Fruit fly (Drosophila melanogaster): ENCODE results near the gene CREG.

Gene CREG

DNA sequence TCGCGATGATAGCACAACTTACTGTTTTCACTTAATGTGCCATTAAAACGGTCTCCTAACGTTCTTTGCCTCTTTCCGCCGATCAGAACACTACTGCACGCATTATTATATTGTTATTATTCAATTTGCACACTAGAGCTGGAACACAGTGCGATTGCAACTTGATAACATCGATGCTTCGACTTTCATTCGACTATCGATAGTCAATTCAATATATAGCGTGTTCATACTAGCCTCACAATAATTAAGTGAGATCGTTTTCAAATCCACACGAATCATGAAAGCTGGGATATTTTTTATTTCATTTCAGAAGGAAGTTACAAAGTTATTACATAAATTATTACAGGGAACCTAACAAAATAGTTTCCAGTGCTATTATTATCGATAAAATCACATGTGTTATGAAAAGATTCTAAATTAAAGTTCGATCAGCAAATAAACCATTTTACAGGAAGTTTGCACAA lies 6.9 kb upstream of the CREG start (continued):
- TF ChIP-seq Max (GFP tag; optimal IDR thresholded peaks at IDR 0.05), result no peak
- TF ChIP-seq CG13894 (tag; optimal IDR thresholded peaks at IDR 0.05), result no peak
- no peak for TF ChIP-seq gfzf (GFP tag; optimal IDR thresholded peaks at IDR 0.05)
- TF ChIP-seq CHES-1-like (GFP tag; optimal IDR thresholded peaks at IDR 0.05), result peak; percentile 67
- TF ChIP-seq CG12659 (GFP tag; optimal IDR thresholded peaks at IDR 0.05), result peak; percentile 72
- peak; percentile 27 for TF ChIP-seq pb (GFP tag; optimal IDR thresholded peaks at IDR 0.05)
- TF ChIP-seq CG2678 (tag; optimal IDR thresholded peaks at IDR 0.05), result peak; percentile 59
- no peak for TF ChIP-seq klu (GFP tag; IDR thresholded peaks at IDR 0.05)
- no peak for TF ChIP-seq CG4730 (GFP tag; IDR thresholded peaks at IDR 0.05)
- peak; percentile 41 for TF ChIP-seq Chrac-16 (GFP tag; optimal IDR thresholded peaks at IDR 0.05)
- TF ChIP-seq fd96Cb (tag; optimal IDR thresholded peaks at IDR 0.05), result no peak
- TF ChIP-seq Lim3 (GFP tag; IDR thresholded peaks at IDR 0.05), result no peak
- TF ChIP-seq ham (GFP tag; IDR thresholded peaks at IDR 0.05), result no peak
- TF ChIP-seq Mrtf (GFP tag; IDR thresholded peaks at IDR 0.05), result no peak
- TF ChIP-seq p53 (GFP tag; optimal IDR thresholded peaks at IDR 0.05), result no peak
- TF ChIP-seq hkb (optimal IDR thresholded peaks at IDR 0.05), result no peak
- 0 out of 2 replicates have a peak, but pooled peaks have one; percentile 36 for TF ChIP-seq hkb (GFP tag; IDR thresholded peaks at IDR 0.05)
- TF ChIP-seq stc (GFP tag; IDR thresholded peaks at IDR 0.05), result 0 out of 2 replicates have a peak, but pooled peaks have one; percentile 32
- 0 out of 2 replicates have a peak, but pooled peaks have one; percentile 43 for TF ChIP-seq sob (GFP tag; IDR thresholded peaks at IDR 0.05)
- no peak for TF ChIP-seq CG4328 (GFP tag; optimal IDR thresholded peaks at IDR 0.05)
- no peak for TF ChIP-seq CG3065 (GFP tag; optimal IDR thresholded peaks at IDR 0.05)
- TF ChIP-seq Ptx1 (GFP tag; IDR thresholded peaks at IDR 0.05), result peak; percentile 47; the same call in 1 of the 2 replicates
- TF ChIP-seq CG15479 (GFP tag; optimal IDR thresholded peaks at IDR 0.05), result no peak
- TF ChIP-seq mam (GFP tag; optimal IDR thresholded peaks at IDR 0.05), result peak; percentile 78
- TF ChIP-seq CG14441 (GFP tag; IDR thresholded peaks at IDR 0.05), result peak; percentile 50
- no peak for TF ChIP-seq CG15696 (tag; optimal IDR thresholded peaks at IDR 0.05)
- peak; percentile 67 for TF ChIP-seq CG13775 (GFP tag; optimal IDR thresholded peaks at IDR 0.05)
- TF ChIP-seq Atf6 (GFP tag; IDR thresholded peaks at IDR 0.05), result peak; percentile 22; the same call in 1 of the 2 replicates
- peak; percentile 62 for TF ChIP-seq CG7839 (tag; optimal IDR thresholded peaks at IDR 0.05)

DNA sequence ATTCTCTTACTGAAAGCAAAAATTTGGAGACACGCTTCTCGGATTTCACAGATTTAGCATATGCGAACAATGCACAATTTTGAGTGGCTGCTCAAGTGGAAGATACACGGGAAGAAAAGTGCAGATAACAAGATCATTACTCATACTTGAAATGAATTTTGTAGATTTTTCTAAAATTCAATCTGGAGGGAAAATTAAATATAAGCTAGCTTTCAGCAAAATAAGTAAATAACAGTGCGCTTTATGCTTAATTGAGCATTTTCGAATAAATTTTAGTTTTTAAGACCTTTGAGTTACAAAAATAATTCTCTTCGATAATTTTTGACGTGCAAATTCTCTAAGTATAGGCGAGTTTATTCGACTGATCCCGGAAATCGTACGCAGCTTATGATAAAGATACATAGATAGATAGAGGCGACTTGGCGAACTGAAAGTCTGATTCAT lies 6.3 kb upstream of the CREG start:
- TF ChIP-seq Asciz (GFP tag; optimal IDR thresholded peaks at IDR 0.05) (peak; percentile 38), CG31365 (tag; optimal IDR thresholded peaks at IDR 0.05) (no peak), gcm (GFP tag; optimal IDR thresholded peaks at IDR 0.05) (peak; percentile 8), Antp (GFP tag; optimal IDR thresholded peaks at IDR 0.05) (peak; percentile 12), BEAF-32 (GFP tag; optimal IDR thresholded peaks at IDR 0.05) (no peak), Rfx (GFP tag; IDR thresholded peaks at IDR 0.05) (peak; percentile 52; the same call in 1 of the 2 replicates), zen (tag; optimal IDR thresholded peaks at IDR 0.05) (peak; percentile 51), CG12219 (GFP tag; optimal IDR thresholded peaks at IDR 0.05) (no peak), twi (tag; optimal IDR thresholded peaks at IDR 0.05) (peak; percentile 79), Atf-2 (GFP tag; optimal IDR thresholded peaks at IDR 0.05) (no peak), ssp (GFP tag; IDR thresholded peaks at IDR 0.05) (no peak), CG10543 (GFP tag; optimal IDR thresholded peaks at IDR 0.05) (no peak), Eip74EF (GFP tag; optimal IDR thresholded peaks at IDR 0.05) (peak in 1 of 2 experiments; percentile 81), CG6272 (GFP tag; IDR thresholded peaks at IDR 0.05) (no peak), CG11093 (GFP tag; IDR thresholded peaks at IDR 0.05) (no peak), CG10274 (GFP tag; optimal IDR thresholded peaks at IDR 0.05) (no peak), Fer1 (GFP tag; optimal IDR thresholded peaks at IDR 0.05) (peak; percentile 54), CG7839 (tag; optimal IDR thresholded peaks at IDR 0.05) (peak; percentile 76), Nf-YB (GFP tag; optimal IDR thresholded peaks at IDR 0.05) (no peak), CG8281 (tag; optimal IDR thresholded peaks at IDR 0.05) (peak; percentile 3), CG15269 (tag; optimal IDR thresholded peaks at IDR 0.05) (peak; percentile 19), zen2 (GFP tag; IDR thresholded peaks at IDR 0.05; ENCODE audit: partially characterized antibody) (no peak), CG1602 (GFP tag; optimal IDR thresholded peaks at IDR 0.05) (no peak)
